ENCODE assay signal across 1 fruit fly cellular context in the genomic region with DNA sequence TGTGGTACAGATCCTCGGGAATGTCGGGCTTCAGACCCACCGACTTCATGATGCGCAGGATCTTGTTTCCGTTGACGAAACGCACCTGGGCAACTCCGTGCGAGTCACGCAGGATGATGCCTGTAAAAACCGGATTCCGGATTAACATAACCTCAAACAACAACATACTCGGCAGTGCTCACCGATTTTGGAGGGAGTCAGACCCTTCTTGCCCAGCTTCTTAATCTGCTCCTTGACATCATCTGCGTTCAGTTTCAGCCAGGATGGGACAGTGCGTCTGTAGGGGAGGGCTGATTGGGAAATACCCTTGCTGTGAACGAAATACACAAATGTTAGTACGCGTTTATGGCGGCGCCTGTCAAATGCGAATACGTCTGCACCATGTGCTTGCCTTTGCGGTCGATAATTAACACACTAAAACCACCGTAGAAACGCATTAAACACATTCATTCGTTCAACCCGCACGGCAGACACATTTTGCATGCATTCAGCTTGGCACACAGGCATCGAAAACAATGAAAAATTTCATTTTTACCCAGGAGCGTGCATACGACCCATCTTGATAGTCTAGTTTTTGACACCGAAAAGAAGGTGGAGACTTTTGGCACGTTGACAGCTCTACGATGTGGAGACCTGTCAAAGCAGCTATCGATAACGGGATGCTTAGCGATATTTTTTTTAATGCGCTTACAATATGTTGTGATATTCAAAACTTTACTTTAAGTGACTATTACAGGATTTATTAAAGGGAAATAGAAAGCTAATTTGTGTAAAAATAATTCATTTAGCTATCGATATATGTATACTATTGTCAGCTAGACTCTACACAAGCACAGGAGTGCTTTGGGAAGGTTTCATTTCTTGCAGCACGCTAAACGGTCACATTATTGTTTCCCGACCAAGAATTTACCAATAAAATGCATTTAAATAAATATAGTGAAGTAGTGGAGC.
A peak's percentile ranks its signal among the peaks of the same experiment; 100 is the strongest.
TF ChIP-seq lines count a peak whose summit lies in the region.

A gene (minus strand): TSS at position 657 of the 951 bp plus-strand sequence.
A gene (plus strand): TSS at position 850 of the 951 bp plus-strand sequence.

TF ChIP-seq in whole organism, embryonic, 481 proteins besides CTCF, POLR2A, EP300 and RAD21 (continued from another document and continues in another):
- TF ChIP-seq bbx (GFP tag; IDR thresholded peaks at IDR 0.05; lab: Robert Waterston, UW; ENCODE audit: partially characterized antibody) (peak; percentile 91), hbn (GFP tag; IDR thresholded peaks at IDR 0.05; lab: Robert Waterston, UW; ENCODE audit: partially characterized antibody) (peak; percentile 93), CG1603 (tag; optimal IDR thresholded peaks at IDR 0.05; lab: Kevin White, UChicago) (peak; percentile 62), az2 (GFP tag; optimal IDR thresholded peaks at IDR 0.05; lab: Kevin White, UChicago) (no peak), CG17385 (GFP tag; optimal IDR thresholded peaks at IDR 0.05; lab: Kevin White, UChicago) (peak; percentile 29), nerfin-1 (tag; optimal IDR thresholded peaks at IDR 0.05; lab: Kevin White, UChicago) (peak; percentile 39), sens (GFP tag; lab: Kevin White, UChicago) (peak; percentile 82), CG8290 (GFP tag; optimal IDR thresholded peaks at IDR 0.05; lab: Kevin White, UChicago) (no peak), CG8290 (tag; optimal IDR thresholded peaks at IDR 0.05; lab: Kevin White, UChicago) (peak in 1 of 2 experiments; percentile 36), unc-4 (GFP tag; IDR thresholded peaks at IDR 0.05; lab: Robert Waterston, UW; ENCODE audit: partially characterized antibody) (peak; percentile 95), CG15601 (tag; optimal IDR thresholded peaks at IDR 0.05; lab: Kevin White, UChicago) (peak; percentile 31), Scr (GFP tag; IDR thresholded peaks at IDR 0.05; lab: Robert Waterston, UW; ENCODE audit: partially characterized antibody) (peak; percentile 98), CG7745 (tag; optimal IDR thresholded peaks at IDR 0.05; lab: Kevin White, UChicago) (no peak), CG18011 (GFP tag; optimal IDR thresholded peaks at IDR 0.05; lab: Kevin White, UChicago) (peak; percentile 94), CG31365 (tag; optimal IDR thresholded peaks at IDR 0.05; lab: Kevin White, UChicago) (peak; percentile 23), salm (tag; optimal IDR thresholded peaks at IDR 0.05; lab: Kevin White, UChicago) (peak; percentile 4), Nf-YC (tag; optimal IDR thresholded peaks at IDR 0.05; lab: Kevin White, UChicago) (peak; percentile 60), CG8388 (GFP tag; optimal IDR thresholded peaks at IDR 0.05; lab: Kevin White, UChicago) (peak; percentile 7), CG1233 (GFP tag; optimal IDR thresholded peaks at IDR 0.05; lab: Kevin White, UChicago) (peak; percentile 12), Fer1 (GFP tag; optimal IDR thresholded peaks at IDR 0.05; lab: Kevin White, UChicago) (peak; percentile 52), B-H2 (GFP tag; optimal IDR thresholded peaks at IDR 0.05; lab: Kevin White, UChicago) (peak; percentile 14), tio (GFP tag; optimal IDR thresholded peaks at IDR 0.05; lab: Kevin White, UChicago) (no peak), YL-1 (GFP tag; optimal IDR thresholded peaks at IDR 0.05; lab: Kevin White, UChicago) (peak; percentile 92), ci (GFP tag; IDR thresholded peaks at IDR 0.05; lab: Robert Waterston, UW) (0 out of 3 replicates have a peak, but pooled peaks have one; percentile 15), nau (GFP tag; optimal IDR thresholded peaks at IDR 0.05; lab: Kevin White, UChicago) (peak; percentile 16), Ets97D (GFP tag; optimal IDR thresholded peaks at IDR 0.05; lab: Kevin White, UChicago) (peak; percentile 95), Hr51 (GFP tag; optimal IDR thresholded peaks at IDR 0.05; lab: Kevin White, UChicago) (peak in 1 of 2 experiments; percentile 6), phol (tag; optimal IDR thresholded peaks at IDR 0.05; lab: Kevin White, UChicago) (peak; percentile 70), Gug (GFP tag; IDR thresholded peaks at IDR 0.05; lab: Robert Waterston, UW) (no peak), gcm (GFP tag; optimal IDR thresholded peaks at IDR 0.05; lab: Kevin White, UChicago) (peak; percentile 3), CG34376 (GFP tag; optimal IDR thresholded peaks at IDR 0.05; lab: Kevin White, UChicago) (peak; percentile 68), Dbx (GFP tag; IDR thresholded peaks at IDR 0.05; lab: Robert Waterston, UW) (peak; percentile 23; the same call in 2 of the 3 replicates), nmo (GFP tag; optimal IDR thresholded peaks at IDR 0.05; lab: Kevin White, UChicago) (peak; percentile 67), Mes4 (GFP tag; optimal IDR thresholded peaks at IDR 0.05; lab: Kevin White, UChicago) (peak; percentile 26), CoRest (tag; optimal IDR thresholded peaks at IDR 0.05; lab: Kevin White, UChicago) (peak; percentile 17), CG18262 (tag; optimal IDR thresholded peaks at IDR 0.05; lab: Kevin White, UChicago) (peak; percentile 38), kni (GFP tag; optimal IDR thresholded peaks at IDR 0.05; lab: Kevin White, UChicago) (peak; percentile 66), toy (GFP tag; IDR thresholded peaks at IDR 0.05; lab: Robert Waterston, UW) (no peak), CG11085 (GFP tag; IDR thresholded peaks at IDR 0.05; lab: Robert Waterston, UW) (no peak), sqz (GFP tag; optimal IDR thresholded peaks at IDR 0.05; lab: Kevin White, UChicago) (peak; percentile 28), lola (GFP tag; optimal IDR thresholded peaks at IDR 0.05; lab: Kevin White, UChicago) (peak in 1 of 3 experiments; percentile 6), CG13296 (GFP tag; optimal IDR thresholded peaks at IDR 0.05; lab: Kevin White, UChicago) (peak; percentile 38), CG9876 (GFP tag; optimal IDR thresholded peaks at IDR 0.05; lab: Kevin White, UChicago) (no peak), CG6791 (GFP tag; IDR thresholded peaks at IDR 0.05; lab: Robert Waterston, UW; ENCODE audit: partially characterized antibody) (peak; percentile 86), hkb (optimal IDR thresholded peaks at IDR 0.05; lab: Kevin White, UChicago) (no peak), hkb (GFP tag; IDR thresholded peaks at IDR 0.05; lab: Robert Waterston, UW) (0 out of 2 replicates have a peak, but pooled peaks have one; percentile 12), eve (GFP tag; optimal IDR thresholded peaks at IDR 0.05; lab: Kevin White, UChicago) (peak in 1 of 2 experiments; percentile 69), Myb (GFP tag; optimal IDR thresholded peaks at IDR 0.05; lab: Kevin White, UChicago) (peak; percentile 29), exex (tag; optimal IDR thresholded peaks at IDR 0.05; lab: Kevin White, UChicago) (peak; percentile 10), CG12391 (tag; optimal IDR thresholded peaks at IDR 0.05; lab: Kevin White, UChicago) (peak; percentile 41), CG2129 (GFP tag; IDR thresholded peaks at IDR 0.05; lab: Robert Waterston, UW; ENCODE audit: partially characterized antibody) (peak; percentile 91), BEAF-32 (GFP tag; optimal IDR thresholded peaks at IDR 0.05; lab: Kevin White, UChicago) (peak; percentile 96), chinmo (GFP tag; IDR thresholded peaks at IDR 0.05; lab: Robert Waterston, UW; ENCODE audit: partially characterized antibody) (peak; percentile 69; the same call in 2 of the 4 replicates), CG3281 (GFP tag; optimal IDR thresholded peaks at IDR 0.05; lab: Kevin White, UChicago) (peak; percentile 55), usp (GFP tag; optimal IDR thresholded peaks at IDR 0.05; lab: Kevin White, UChicago) (no peak), Vsx1 (GFP tag; optimal IDR thresholded peaks at IDR 0.05; lab: Kevin White, UChicago) (peak; percentile 46), Max (GFP tag; optimal IDR thresholded peaks at IDR 0.05; lab: Kevin White, UChicago) (no peak), CG3065 (GFP tag; optimal IDR thresholded peaks at IDR 0.05; lab: Kevin White, UChicago) (no peak), hb (GFP tag; IDR thresholded peaks at IDR 0.05; lab: Robert Waterston, UW; ENCODE audit: partially characterized antibody) (peak; percentile 94), trh (GFP tag; optimal IDR thresholded peaks at IDR 0.05; lab: Kevin White, UChicago) (no peak), CG8359 (GFP tag; optimal IDR thresholded peaks at IDR 0.05; lab: Kevin White, UChicago; ENCODE audit: borderline replicate concordance) (peak; percentile 27), Rfx (GFP tag; IDR thresholded peaks at IDR 0.05; lab: Robert Waterston, UW) (peak; percentile 43), Dp (GFP tag; optimal IDR thresholded peaks at IDR 0.05; lab: Kevin White, UChicago) (peak; percentile 34), Opbp (GFP tag; IDR thresholded peaks at IDR 0.05; lab: Robert Waterston, UW; ENCODE audit: partially characterized antibody) (peak; percentile 87), CG5245 (GFP tag; optimal IDR thresholded peaks at IDR 0.05; lab: Kevin White, UChicago) (no peak), scrt (GFP tag; optimal IDR thresholded peaks at IDR 0.05; lab: Kevin White, UChicago) (peak; percentile 10), sug (tag; optimal IDR thresholded peaks at IDR 0.05; lab: Kevin White, UChicago) (peak; percentile 55), cas (GFP tag; IDR thresholded peaks at IDR 0.05; lab: Robert Waterston, UW) (no peak), tx (GFP tag; optimal IDR thresholded peaks at IDR 0.05; lab: Kevin White, UChicago) (no peak), Bgb (GFP tag; IDR thresholded peaks at IDR 0.05; lab: Robert Waterston, UW; ENCODE audit: partially characterized antibody) (peak; percentile 90), Six4 (GFP tag; optimal IDR thresholded peaks at IDR 0.05; lab: Kevin White, UChicago) (no peak), CG4404 (GFP tag; IDR thresholded peaks at IDR 0.05; lab: Robert Waterston, UW) (no peak), row (GFP tag; IDR thresholded peaks at IDR 0.05; lab: Robert Waterston, UW) (peak; percentile 49), Ets65A (GFP tag; lab: Kevin White, UChicago) (no peak), wdn (GFP tag; IDR thresholded peaks at IDR 0.05; lab: Robert Waterston, UW) (no peak), CG34224 (GFP tag; IDR thresholded peaks at IDR 0.05; lab: Robert Waterston, UW; ENCODE audit: partially characterized antibody) (peak; percentile 93), gfzf (GFP tag; optimal IDR thresholded peaks at IDR 0.05; lab: Kevin White, UChicago) (peak; percentile 85), cg (GFP tag; optimal IDR thresholded peaks at IDR 0.05; lab: Kevin White, UChicago) (peak; percentile 16), CG17912 (GFP tag; optimal IDR thresholded peaks at IDR 0.05; lab: Kevin White, UChicago) (peak; percentile 16), zen2 (GFP tag; IDR thresholded peaks at IDR 0.05; lab: Robert Waterston, UW; ENCODE audit: partially characterized antibody) (peak; percentile 87; the same call in 2 of the 3 replicates), CG42726 (GFP tag; IDR thresholded peaks at IDR 0.05; lab: Robert Waterston, UW; ENCODE audit: partially characterized antibody) (peak; percentile 80), HmgZ (tag; optimal IDR thresholded peaks at IDR 0.05; lab: Kevin White, UChicago) (peak; percentile 36), maf-S (GFP tag; optimal IDR thresholded peaks at IDR 0.05; lab: Kevin White, UChicago) (peak; percentile 22), NC2β (GFP tag; optimal IDR thresholded peaks at IDR 0.05; lab: Kevin White, UChicago) (peak; percentile 43), abd-A (tag; optimal IDR thresholded peaks at IDR 0.05; lab: Kevin White, UChicago) (peak; percentile 35), lov (optimal IDR thresholded peaks at IDR 0.05; lab: Kevin White, UChicago) (no peak), lov (GFP tag; IDR thresholded peaks at IDR 0.05; lab: Robert Waterston, UW) (no peak), Optix (GFP tag; IDR thresholded peaks at IDR 0.05; lab: Robert Waterston, UW) (no peak), Gsc (GFP tag; IDR thresholded peaks at IDR 0.05; lab: Robert Waterston, UW) (no peak), Dip3 (GFP tag; optimal IDR thresholded peaks at IDR 0.05; lab: Kevin White, UChicago) (peak; percentile 7), pzg (GFP tag; optimal IDR thresholded peaks at IDR 0.05; lab: Kevin White, UChicago) (peak; percentile 90), CG17186 (GFP tag; optimal IDR thresholded peaks at IDR 0.05; lab: Kevin White, UChicago) (peak; percentile 65), Pdp1 (GFP tag; optimal IDR thresholded peaks at IDR 0.05; lab: Kevin White, UChicago) (peak in 1 of 2 experiments; percentile 9), CG32767 (GFP tag; IDR thresholded peaks at IDR 0.05; lab: Robert Waterston, UW) (0 out of 2 replicates have a peak, but pooled peaks have one; percentile 17), sna (GFP tag; IDR thresholded peaks at IDR 0.05; lab: Robert Waterston, UW; ENCODE audit: partially characterized antibody) (peak; percentile 95), vfl (GFP tag; optimal IDR thresholded peaks at IDR 0.05; lab: Kevin White, UChicago) (no peak), Adf1 (GFP tag; IDR thresholded peaks at IDR 0.05; lab: Robert Waterston, UW) (no peak), CG7357 (GFP tag; IDR thresholded peaks at IDR 0.05; lab: Robert Waterston, UW) (0 out of 3 replicates have a peak, but pooled peaks have one; percentile 11), ato (GFP tag; IDR thresholded peaks at IDR 0.05; lab: Robert Waterston, UW; ENCODE audit: partially characterized antibody) (peak; percentile 75), Dref (GFP tag; IDR thresholded peaks at IDR 0.05; lab: Robert Waterston, UW) (peak; percentile 75), Trl (optimal IDR thresholded peaks at IDR 0.05; lab: Kevin White, UChicago) (no peak), Trl (GFP tag; optimal IDR thresholded peaks at IDR 0.05; lab: Kevin White, UChicago) (no peak), ab (GFP tag; optimal IDR thresholded peaks at IDR 0.05; lab: Kevin White, UChicago) (no peak), CG2678 (tag; optimal IDR thresholded peaks at IDR 0.05; lab: Kevin White, UChicago) (peak; percentile 26), twi (tag; optimal IDR thresholded peaks at IDR 0.05; lab: Kevin White, UChicago) (peak; percentile 35), Hmr (GFP tag; optimal IDR thresholded peaks at IDR 0.05; lab: Kevin White, UChicago) (peak; percentile 56), ham (GFP tag; IDR thresholded peaks at IDR 0.05; lab: Robert Waterston, UW) (no peak), Oli (tag; optimal IDR thresholded peaks at IDR 0.05; lab: Kevin White, UChicago) (no peak), CG7839 (tag; optimal IDR thresholded peaks at IDR 0.05; lab: Kevin White, UChicago) (peak; percentile 10), bcd (GFP tag; optimal IDR thresholded peaks at IDR 0.05; lab: Kevin White, UChicago) (peak; percentile 11), CG7271 (tag; optimal IDR thresholded peaks at IDR 0.05; lab: Kevin White, UChicago) (peak; percentile 17), CG15514 (GFP tag; optimal IDR thresholded peaks at IDR 0.05; lab: Kevin White, UChicago) (peak; percentile 60), CG4617 (GFP tag; optimal IDR thresholded peaks at IDR 0.05; lab: Kevin White, UChicago; ENCODE audit: borderline replicate concordance) (peak; percentile 56), mld (GFP tag; IDR thresholded peaks at IDR 0.05; lab: Robert Waterston, UW; ENCODE audit: partially characterized antibody) (peak; percentile 75; the same call in 2 of the 3 replicates), CG30020 (tag; optimal IDR thresholded peaks at IDR 0.05; lab: Kevin White, UChicago) (peak; percentile 64)
